Worm (Caenorhabditis elegans): Measurements from ENCODE around the gene dpyd-1.

DNA sequence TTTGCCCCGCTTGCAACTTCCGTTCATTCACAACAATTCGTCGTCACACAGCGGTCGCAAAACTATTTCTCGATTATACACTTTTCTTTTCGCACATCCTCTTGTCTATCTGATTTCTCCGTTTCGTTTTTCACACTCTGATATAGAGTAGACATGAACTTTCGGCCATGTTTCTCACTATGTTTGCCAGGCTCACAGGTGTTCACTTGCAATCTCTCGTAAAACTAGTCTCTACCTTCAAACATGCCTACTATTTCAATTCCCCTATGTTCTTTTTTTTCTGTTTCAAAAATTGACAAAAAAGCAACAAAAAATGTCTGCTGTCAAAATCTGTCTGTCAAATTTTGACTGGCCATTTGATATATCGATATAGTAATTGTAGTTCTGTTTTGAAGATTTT lies 10.5 kb upstream of the dpyd-1 start:
- TF ChIP-seq nfyb-1 (GFP tag; IDR thresholded peaks at IDR 0.05) (no peak), bed-2 (GFP tag; IDR thresholded peaks at IDR 0.05) (no peak), nfya-1 (tag; optimal IDR thresholded peaks at IDR 0.05; ENCODE audit: borderline replicate concordance, insufficient read depth) (no peak), ztf-3 (GFP tag; optimal IDR thresholded peaks at IDR 0.05) (no peak), pha-4 (tag; optimal IDR thresholded peaks at IDR 0.05) (no peak), Y79H2A.3 (GFP tag; conservative IDR thresholded peaks at IDR 0.05) (no peak), ceh-27 (GFP tag; optimal IDR thresholded peaks at IDR 0.05) (no peak), cebp-1 (GFP tag; IDR thresholded peaks at IDR 0.05) (no peak), cebp-1 (tag; optimal IDR thresholded peaks at IDR 0.05) (no peak), tlf-1 (GFP tag; optimal IDR thresholded peaks at IDR 0.05) (no peak), ama-1 (optimal IDR thresholded peaks at IDR 0.05) (no peak), ama-1 (GFP tag; optimal IDR thresholded peaks at IDR 0.05) (no peak), snpc-4 (GFP tag; optimal IDR thresholded peaks at IDR 0.05) (no peak), snpc-4 (tag; optimal IDR thresholded peaks at IDR 0.05) (no peak), Y67H2A.10 (GFP tag; conservative IDR thresholded peaks at IDR 0.05) (no peak)

Measured in whole organism, young adult.